Worm (Caenorhabditis elegans): Measurements from ENCODE around the gene cyp-34A7.

DNA sequence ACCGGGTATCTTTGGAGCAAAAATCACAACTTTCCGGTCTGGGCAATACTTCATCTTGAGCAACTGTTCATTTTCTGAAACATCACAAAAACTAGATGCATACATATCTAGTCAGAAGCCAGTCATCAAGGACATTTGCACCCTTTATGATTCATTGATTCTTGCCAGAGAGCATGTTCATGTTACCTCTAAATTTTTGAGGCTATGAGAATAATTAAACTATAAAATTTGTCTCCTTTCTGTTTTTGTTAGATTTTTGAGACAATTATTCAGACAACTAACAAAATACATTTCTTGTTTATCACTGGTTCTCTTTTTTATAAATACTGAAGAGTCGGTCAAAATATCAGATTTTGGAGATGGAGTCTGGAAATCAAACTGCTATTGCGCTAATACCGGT, 47.1 kb downstream of the cyp-34A7 start, which contains the start of gene srx-67:
- TF ChIP-seq ztf-11 (tag; optimal IDR thresholded peaks at IDR 0.05) (no peak), mep-1 (tag; optimal IDR thresholded peaks at IDR 0.05) (no peak), unc-62 (GFP tag; optimal IDR thresholded peaks at IDR 0.05) (no peak), nhr-90 (tag; optimal IDR thresholded peaks at IDR 0.05; ENCODE audit: poor library complexity) (no peak), alr-1 (tag; optimal IDR thresholded peaks at IDR 0.05; ENCODE audit: borderline replicate concordance) (no peak)

Measured in whole organism, L1 larva.